Worm (Caenorhabditis elegans): ENCODE results near the gene F23H11.7.

DNA sequence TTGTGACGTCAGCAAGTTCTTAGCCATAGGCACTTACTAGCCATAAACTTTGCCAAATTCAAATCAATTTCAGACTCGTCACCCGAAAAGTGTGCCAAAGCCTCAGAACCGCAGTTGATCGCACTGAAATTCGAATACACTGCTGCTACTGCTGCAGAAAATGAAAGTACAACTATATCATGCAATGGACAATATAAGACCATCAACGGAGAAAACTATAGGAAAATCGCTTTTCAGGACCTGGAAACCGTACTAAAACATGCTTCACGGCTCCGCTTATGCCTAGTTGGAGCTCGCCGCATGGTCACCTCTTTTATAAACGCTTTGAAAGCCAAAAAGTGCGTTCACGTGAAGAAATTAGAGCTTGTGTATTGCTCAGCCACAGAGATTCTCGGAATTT is 19.3 kb upstream of the F23H11.7 start, which contains the start of gene fbxa-22:
- no peak for TF ChIP-seq nhr-28 (tag; optimal IDR thresholded peaks at IDR 0.05)
- TF ChIP-seq pag-3 (tag; optimal IDR thresholded peaks at IDR 0.05; ENCODE audit: borderline replicate concordance, insufficient read depth) = no peak
- no peak for TF ChIP-seq ztf-11 (tag; optimal IDR thresholded peaks at IDR 0.05)
- no peak for TF ChIP-seq unc-86 (tag; optimal IDR thresholded peaks at IDR 0.05)
- no peak for TF ChIP-seq nhr-11 (tag; optimal IDR thresholded peaks at IDR 0.05)
- no peak for TF ChIP-seq ama-1 (optimal IDR thresholded peaks at IDR 0.05)
- TF ChIP-seq unc-130 (tag; optimal IDR thresholded peaks at IDR 0.05) = no peak
- no peak for TF ChIP-seq skn-1 (tag; optimal IDR thresholded peaks at IDR 0.05)
- no peak for TF ChIP-seq ces-1 (GFP tag; optimal IDR thresholded peaks at IDR 0.05)
- no peak for TF ChIP-seq nhr-90 (tag; optimal IDR thresholded peaks at IDR 0.05; ENCODE audit: poor library complexity)
- TF ChIP-seq lin-35 (GFP tag; optimal IDR thresholded peaks at IDR 0.05) = no peak
- TF ChIP-seq fkh-8 (tag; optimal IDR thresholded peaks at IDR 0.05) = no peak
